Fruit fly (Drosophila melanogaster) whole organism, wandering third instar larva: ENCODE results near the gene fuss.

Source experiments
- Abd-B ChIP-seq: fragments of >200 bp; optimal IDR thresholded peaks from 2 replicates; lab custom pipeline; 2017; ENCODE audit warnings: missing biosample characterization, missing genetic modification characterization
- CG32264 ChIP-seq: fragments of 200-800 bp; sonication (Bioruptor generic); optimal IDR thresholded peaks from 2 replicates; lab custom pipeline; 2016; ENCODE audit warnings: missing biosample characterization, missing genetic modification characterization
- CrebA ChIP-seq: fragments of 200-800 bp; sonication (Bioruptor generic); optimal IDR thresholded peaks from 2 replicates; lab custom pipeline; 2016; ENCODE audit warnings: missing biosample characterization, mild to moderate bottlenecking, missing genetic modification characterization, borderline replicate concordance
- Dfd ChIP-seq: fragments of >200 bp; optimal IDR thresholded peaks from 2 replicates; lab custom pipeline; 2017; ENCODE audit warnings: missing biosample characterization, missing genetic modification characterization
- Dif ChIP-seq: fragments of 200-275, 200-300 bp; sonication (Bioruptor generic); optimal IDR thresholded peaks from 2 replicates; lab custom pipeline; 2018; ENCODE audit warnings: missing biosample characterization, missing genetic modification characterization; ENCODE audit not compliant: partially characterized antibody
- GATAd ChIP-seq: sonication (Bioruptor generic); optimal IDR thresholded peaks from 2 replicates; lab custom pipeline; 2016; ENCODE audit warnings: missing biosample characterization, missing genetic modification characterization
- HLH106 ChIP-seq: fragments of 200-800 bp; optimal IDR thresholded peaks from 3 replicates; lab custom pipeline; 2019; ENCODE audit warnings: missing biosample characterization, mild to moderate bottlenecking, missing genetic modification characterization, moderate library complexity
- Hnf4 ChIP-seq: fragments of 200-800 bp; sonication (Bioruptor generic); optimal IDR thresholded peaks from 2 replicates; lab custom pipeline; 2016; ENCODE audit warnings: missing biosample characterization, mild to moderate bottlenecking, missing genetic modification characterization
- Hr78 ChIP-seq: fragments of >200 bp; optimal IDR thresholded peaks from 2 replicates; lab custom pipeline; 2017; ENCODE audit warnings: missing biosample characterization, missing genetic modification characterization
- Hr83 ChIP-seq: fragments of 200-300 bp; sonication (Bioruptor generic); optimal IDR thresholded peaks from 2 replicates; lab custom pipeline; 2016; ENCODE audit warnings: missing biosample characterization, mild to moderate bottlenecking, missing genetic modification characterization, moderate library complexity; ENCODE audit not compliant: poor library complexity, severe bottlenecking
- Jra ChIP-seq: sonication (Bioruptor generic); optimal IDR thresholded peaks from 2 replicates; lab custom pipeline; 2016; ENCODE audit warnings: missing biosample characterization, missing genetic modification characterization
- Myc ChIP-seq: fragments of >200 bp; optimal IDR thresholded peaks from 2 replicates; lab custom pipeline; 2017
- N ChIP-seq: fragments of >200 bp; optimal IDR thresholded peaks from 2 replicates; lab custom pipeline; 2018; ENCODE audit warnings: missing biosample characterization, missing external identifiers, missing genetic modification characterization
- OdsH ChIP-seq: fragments of 200-800 bp; sonication (Bioruptor generic); optimal IDR thresholded peaks from 2 replicates; lab custom pipeline; 2016; ENCODE audit warnings: missing biosample characterization, mild to moderate bottlenecking, missing genetic modification characterization
- Rel ChIP-seq, 2 experiments: fragments of 200-800 bp; sonication (Bioruptor generic) in 1 of 2; optimal IDR thresholded peaks; 2 replicates in 1 of 2; 3 replicates in 1 of 2; lab custom pipeline; 2016 to 2019; ENCODE audit warnings: mild to moderate bottlenecking in 2 of 2, missing biosample characterization in 2 of 2, missing genetic modification characterization in 2 of 2, moderate library complexity in 1 of 2
- Sp1 ChIP-seq: fragments of 200-800 bp; sonication (Bioruptor generic); optimal IDR thresholded peaks from 3 replicates; lab custom pipeline; 2019; ENCODE audit warnings: missing biosample characterization, mild to moderate bottlenecking, missing genetic modification characterization, moderate library complexity
- Vsx2 ChIP-seq: fragments of 200-300, 225-300 bp; sonication (Bioruptor generic); optimal IDR thresholded peaks from 2 replicates; lab custom pipeline; 2018; ENCODE audit warnings: missing biosample characterization, missing genetic modification characterization; ENCODE audit not compliant: partially characterized antibody
- br ChIP-seq: fragments of 200-800 bp; sonication (Bioruptor generic); optimal IDR thresholded peaks from 2 replicates; lab custom pipeline; 2016; ENCODE audit warnings: missing biosample characterization, missing genetic modification characterization
- dl ChIP-seq, 2 experiments: fragments of 175-275, 200-275 bp in 1 of 2; fragments of 200-275 bp in 1 of 2; sonication (Bioruptor generic); optimal IDR thresholded peaks; lab custom pipeline; 2018; ENCODE audit warnings: mild to moderate bottlenecking in 2 of 2, missing biosample characterization in 2 of 2, missing genetic modification characterization in 2 of 2, moderate library complexity in 2 of 2; ENCODE audit not compliant: partially characterized antibody in 2 of 2, insufficient read depth in 1 of 2
- dsf ChIP-seq: sonication (Bioruptor generic); optimal IDR thresholded peaks from 2 replicates; lab custom pipeline; 2016; ENCODE audit warnings: missing biosample characterization, missing genetic modification characterization, borderline replicate concordance
- ey ChIP-seq: fragments of 200-800 bp; sonication (Bioruptor generic); optimal IDR thresholded peaks from 2 replicates; lab custom pipeline; 2016; ENCODE audit warnings: missing biosample characterization, missing genetic modification characterization
- foxo ChIP-seq, 2 experiments: fragments of 200-800 bp; sonication (Bioruptor generic); optimal IDR thresholded peaks; 2 replicates in 1 of 2; 3 replicates in 1 of 2; lab custom pipeline; 2016 to 2017; ENCODE audit warnings: missing biosample characterization in 2 of 2, missing genetic modification characterization in 2 of 2
- h ChIP-seq: fragments of 200-800 bp; sonication (Bioruptor generic); optimal IDR thresholded peaks from 3 replicates; lab custom pipeline; 2016; ENCODE audit warnings: missing biosample characterization, mild to moderate bottlenecking, missing genetic modification characterization
- jim ChIP-seq: fragments of 175-275, 200-325 bp; sonication (Bioruptor generic); optimal IDR thresholded peaks from 2 replicates; lab custom pipeline; 2016; ENCODE audit warnings: missing biosample characterization, mild to moderate bottlenecking, missing genetic modification characterization
- lola ChIP-seq: fragments of >200 bp; optimal IDR thresholded peaks from 2 replicates; lab custom pipeline; 2017; ENCODE audit warnings: missing biosample characterization, missing genetic modification characterization
- pan ChIP-seq: fragments of >200 bp; optimal IDR thresholded peaks from 2 replicates; lab custom pipeline; 2017
- psq ChIP-seq: fragments of 200-800 bp; sonication (Bioruptor generic); optimal IDR thresholded peaks from 3 replicates; lab custom pipeline; 2017; ENCODE audit warnings: missing biosample characterization, mild to moderate bottlenecking, missing genetic modification characterization, moderate library complexity
- rgr ChIP-seq: fragments of 200-800 bp; sonication (Bioruptor generic); optimal IDR thresholded peaks from 3 replicates; lab custom pipeline; 2016; ENCODE audit warnings: missing biosample characterization, mild to moderate bottlenecking, missing genetic modification characterization
- tai ChIP-seq: sonication (Bioruptor generic); optimal IDR thresholded peaks from 2 replicates; lab custom pipeline; 2016; ENCODE audit warnings: missing biosample characterization, missing genetic modification characterization
- woc ChIP-seq: sonication (Bioruptor generic); optimal IDR thresholded peaks from 2 replicates; lab custom pipeline; 2016; ENCODE audit warnings: missing biosample characterization, mild to moderate bottlenecking, missing genetic modification characterization

The fuss gene

DNA sequence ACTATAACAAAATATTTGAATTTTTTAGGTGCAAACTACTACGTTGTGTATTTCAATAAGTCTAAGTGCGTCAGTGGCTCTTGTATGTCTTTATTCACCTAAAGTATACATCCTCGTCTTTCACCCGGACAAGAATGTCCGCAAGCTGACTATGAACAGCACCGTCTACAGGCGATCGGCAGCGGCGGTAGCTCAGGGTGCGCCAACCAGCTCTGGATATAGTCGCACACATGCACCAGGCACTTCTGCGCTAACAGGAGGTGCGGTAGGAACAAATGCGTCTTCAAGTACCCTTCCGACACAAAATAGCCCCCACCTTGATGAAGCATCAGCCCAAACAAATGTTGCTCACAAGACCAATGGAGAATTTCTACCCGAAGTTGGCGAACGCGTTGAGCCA lies 32.1 kb downstream of the fuss start:
- TF ChIP-seq N (GFP tag; lab: Kevin White, UChicago) = no peak
- no peak for TF ChIP-seq Sp1
- TF ChIP-seq Abd-B = no peak
- no peak for TF ChIP-seq dsf (GFP tag; lab: Kevin White, UChicago)
- no peak for TF ChIP-seq Dfd
- no peak for TF ChIP-seq Vsx2 (GFP tag; lab: Kevin White, UChicago)
- no peak for TF ChIP-seq h
- no peak for TF ChIP-seq psq (GFP tag; lab: Kevin White, UChicago)

dm6 chr4:944354-944753 lies 33.9 kb downstream of the fuss start:
- TF ChIP-seq GATAd (GFP tag; lab: Kevin White, UChicago) = no peak
- no peak for TF ChIP-seq Vsx2 (GFP tag; lab: Kevin White, UChicago)
- TF ChIP-seq Hnf4 (GFP tag; lab: Kevin White, UChicago) = no peak
- no peak for TF ChIP-seq ey (GFP tag; lab: Kevin White, UChicago)
- TF ChIP-seq Hr78 (GFP tag; lab: Kevin White, UChicago) = no peak
- no peak for TF ChIP-seq Jra (GFP tag; lab: Kevin White, UChicago)
- no peak for TF ChIP-seq pan (lab: Kevin White, UChicago)
- no peak for TF ChIP-seq Dif
- no peak for TF ChIP-seq h
- TF ChIP-seq CG32264 (GFP tag; lab: Kevin White, UChicago) = no peak
- no peak for TF ChIP-seq Myc (lab: Kevin White, UChicago)
- no peak for TF ChIP-seq Rel (GFP tag; optimal IDR thresholded peaks at IDR 0.05; lab: Kevin White, UChicago)
- no peak for TF ChIP-seq Rel (tag; optimal IDR thresholded peaks at IDR 0.05; lab: Kevin White, UChicago)
- no peak for TF ChIP-seq CrebA (GFP tag; lab: Kevin White, UChicago)
- no peak for TF ChIP-seq dsf (GFP tag; lab: Kevin White, UChicago)
- no peak for TF ChIP-seq jim (GFP tag; lab: Kevin White, UChicago)
- TF ChIP-seq tai (GFP tag; lab: Kevin White, UChicago) = no peak

- no peak for TF ChIP-seq lola (GFP tag; lab: Kevin White, UChicago)
Measured at dm6 chr4:937119-937518, 41.2 kb downstream of the fuss start.

DNA sequence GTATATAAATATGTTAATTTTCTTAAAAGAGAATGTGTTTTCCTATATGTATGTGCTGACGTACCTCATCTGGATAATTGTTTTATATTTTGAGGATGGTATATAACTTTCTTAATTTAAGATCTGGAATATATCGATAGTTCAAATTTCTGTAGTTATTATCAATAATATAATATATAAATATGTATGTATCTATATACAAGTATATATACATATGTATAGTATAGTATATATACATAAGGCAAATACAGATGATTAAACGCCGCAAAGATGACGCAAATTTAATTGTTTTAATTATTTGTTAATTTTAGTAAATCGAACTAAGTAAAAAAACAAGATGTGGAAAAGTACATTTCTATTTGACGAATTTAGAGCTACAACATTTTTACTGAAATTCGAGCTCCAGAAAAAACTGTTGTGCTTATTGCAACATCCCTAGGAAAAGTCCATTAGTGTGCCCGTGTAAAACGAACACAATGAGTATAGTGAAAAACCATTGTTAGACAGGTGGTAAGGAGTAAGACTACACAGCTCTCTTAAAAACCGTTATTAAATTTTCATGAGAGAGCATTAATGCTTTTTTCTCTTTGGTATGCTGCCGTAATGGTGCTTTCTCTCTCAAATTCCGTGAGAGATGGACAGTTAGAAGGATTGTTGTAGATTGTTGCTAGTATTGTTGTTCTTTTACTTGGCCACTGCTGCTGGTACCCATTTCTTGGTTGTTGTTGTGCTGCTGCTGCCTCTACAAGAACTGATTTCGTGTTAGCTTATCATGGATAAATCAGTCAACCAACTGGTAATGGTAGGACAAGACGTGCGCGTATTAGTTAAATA lies 42.0 kb downstream of the fuss start, which contains the start of gene mGluR:
Gene mGluR, plus strand, starts transcription at position 784 of the 834 bp plus-strand sequence.
- TF ChIP-seq Hnf4 (GFP tag; lab: Kevin White, UChicago) (no peak), OdsH (no peak), Sp1 (no peak), tai (GFP tag; lab: Kevin White, UChicago) (no peak), pan (lab: Kevin White, UChicago) (no peak), rgr (GFP tag; lab: Kevin White, UChicago) (no peak), Hr78 (GFP tag; lab: Kevin White, UChicago) (no peak), Myc (lab: Kevin White, UChicago) (no peak), Hr83 (GFP tag; lab: Kevin White, UChicago) (no peak), CG32264 (GFP tag; lab: Kevin White, UChicago) (no peak), foxo (GFP tag; optimal IDR thresholded peaks at IDR 0.05; lab: Kevin White, UChicago) (no peak)

DNA sequence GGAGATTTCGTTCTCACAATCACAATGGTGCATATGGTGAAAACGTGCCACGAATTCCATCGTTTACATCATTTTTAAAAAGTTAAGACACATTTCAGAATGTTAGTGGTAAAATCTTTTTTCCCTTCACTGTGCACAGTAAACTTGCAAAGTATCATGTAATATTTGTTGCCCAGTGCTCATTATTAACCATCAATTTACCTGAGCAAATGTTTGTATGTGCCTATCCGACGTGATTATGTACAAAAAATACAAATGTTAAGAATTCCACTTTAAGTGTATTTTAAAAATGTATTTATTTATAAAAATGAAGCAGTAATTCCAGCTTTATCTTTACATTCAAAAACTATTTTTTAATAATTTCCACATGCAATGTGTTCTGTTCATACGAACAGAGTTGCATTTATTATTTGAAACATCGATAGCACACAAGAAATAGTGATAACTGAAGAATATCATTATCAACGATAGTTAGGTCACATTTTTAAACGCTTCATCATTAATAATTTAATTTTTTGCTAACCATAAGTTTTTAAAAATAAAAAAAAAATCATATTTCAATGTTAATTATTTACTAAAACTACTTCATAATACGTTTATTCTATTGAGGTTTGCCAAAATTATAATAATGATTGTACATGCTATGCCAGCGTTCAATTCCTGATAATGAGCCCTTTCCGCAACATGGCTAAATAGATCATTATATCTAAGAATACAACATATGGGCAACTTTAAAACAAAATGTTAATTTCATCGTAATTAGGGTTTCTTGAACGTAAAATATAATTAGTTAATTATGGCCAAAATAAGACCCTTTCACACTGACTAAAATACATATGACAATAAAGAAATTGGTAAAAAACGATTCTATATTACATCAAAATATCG lies 47.7 kb downstream of the fuss start, which contains the start of gene eIF4G1:
Gene eIF4G1, minus strand, starts transcription at position 405 of the 888 bp plus-strand sequence.
- TF ChIP-seq dsf (GFP tag; lab: Kevin White, UChicago) (no peak), h (no peak), HLH106 (tag; lab: Kevin White, UChicago) (no peak), dl (GFP tag; optimal IDR thresholded peaks at IDR 0.05; lab: Kevin White, UChicago; ENCODE audit: insufficient read depth in 1 of 2, partially characterized antibody in 2 of 2) (no peak), CG32264 (GFP tag; lab: Kevin White, UChicago) (no peak), N (GFP tag; lab: Kevin White, UChicago) (peak; percentile 13), Hr83 (GFP tag; lab: Kevin White, UChicago) (peak; percentile 44), Rel (GFP tag; optimal IDR thresholded peaks at IDR 0.05; lab: Kevin White, UChicago) (no peak), Rel (tag; optimal IDR thresholded peaks at IDR 0.05; lab: Kevin White, UChicago) (no peak), Vsx2 (GFP tag; lab: Kevin White, UChicago) (peak; percentile 9), br (GFP tag; lab: Kevin White, UChicago) (no peak), woc (GFP tag; lab: Kevin White, UChicago) (peak; percentile 66)
